Fruit fly (Drosophila melanogaster) whole organism, embryonic: Measurements from ENCODE around the gene CG31431.

Experiments used
- CG10267 ChIP-seq: fragments of 200-800 bp; sonication (Bioruptor generic); optimal IDR thresholded peaks from 2 replicates; lab custom pipeline; 2018; ENCODE audit warnings: missing biosample characterization, mild to moderate bottlenecking, missing genetic modification characterization, moderate library complexity
- CG17912 ChIP-seq: fragments of 200-800 bp; sonication (Bioruptor generic); optimal IDR thresholded peaks from 2 replicates; lab custom pipeline; 2018; ENCODE audit warnings: missing biosample characterization, mild to moderate bottlenecking, missing genetic modification characterization
- CG9817 ChIP-seq: fragments of 200-800 bp; sonication (Bioruptor generic); optimal IDR thresholded peaks from 2 replicates; lab custom pipeline; 2018; ENCODE audit warnings: missing biosample characterization, mild to moderate bottlenecking, missing genetic modification characterization, moderate library complexity
- Nf-YB ChIP-seq: fragments of 200-800 bp; sonication (Bioruptor generic); optimal IDR thresholded peaks from 3 replicates; lab custom pipeline; 2019; ENCODE audit warnings: missing biosample characterization, mild to moderate bottlenecking, missing genetic modification characterization, moderate library complexity

dm6 chr3R:21906867-21907266 lies 36.4 kb downstream of the CG31431 start:
- TF ChIP-seq CG9817 (no peak), Nf-YB (GFP tag; lab: Kevin White, UChicago) (no peak), CG17912 (no peak), CG10267 (no peak)
